Worm (Caenorhabditis elegans): ENCODE measurements around the gene nhr-237.

DNA sequence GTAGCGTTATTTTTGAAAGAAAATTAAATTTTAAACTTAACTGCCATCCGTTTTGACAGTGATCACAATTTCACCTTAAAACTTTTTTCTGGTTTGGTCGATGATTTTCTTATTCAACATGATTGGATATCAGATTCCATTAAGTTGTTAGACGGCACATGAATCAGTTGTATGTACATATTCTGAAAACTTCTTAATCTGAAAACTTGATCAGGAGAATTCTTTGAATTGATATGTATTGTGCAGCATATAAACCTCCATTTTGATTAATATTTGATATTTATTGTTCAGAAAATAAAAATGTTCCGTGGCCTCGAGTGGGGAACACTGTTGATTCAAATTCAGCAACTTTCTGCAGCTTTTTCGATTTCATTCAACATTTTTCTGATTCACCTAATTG, 13.4 kb upstream of the nhr-237 start, which contains the start of gene str-221:
- TF ChIP-seq D1046.2 (GFP tag; IDR thresholded peaks at IDR 0.05) (no peak), nhr-237 (tag; optimal IDR thresholded peaks at IDR 0.05) (no peak), T20F7.1 (GFP tag; optimal IDR thresholded peaks at IDR 0.05) (no peak), ztf-11 (tag; optimal IDR thresholded peaks at IDR 0.05) (no peak), sdz-12 (GFP tag; optimal IDR thresholded peaks at IDR 0.05) (no peak), F44E2.7 (GFP tag; IDR thresholded peaks at IDR 0.05) (no peak)

Measured in whole organism, L4 larva.